Worm (Caenorhabditis elegans) whole organism, early embryonic: ENCODE results near the gene C08B6.10.

Experiments used
- B0310.2 ChIP-seq: sonication (generic microtip); optimal IDR thresholded peaks from 2 replicates; lab custom pipeline; 2016; ENCODE audit warnings: mild to moderate bottlenecking, missing genetic modification characterization, missing compliant biosample characterization
- F13C5.2 ChIP-seq: sonication (generic microtip); optimal IDR thresholded peaks from 2 replicates; lab custom pipeline; 2017; ENCODE audit warnings: mild to moderate bottlenecking, missing genetic modification characterization, inconsistent platforms, missing compliant biosample characterization
- aly-1 ChIP-seq: sonication (generic microtip); optimal IDR thresholded peaks from 2 replicates; lab custom pipeline; 2016; ENCODE audit warnings: missing genetic modification characterization, missing compliant biosample characterization
- ama-1 ChIP-seq: fragments of 150-350 bp; optimal IDR thresholded peaks from 2 replicates; lab custom pipeline; 2014
- ceh-13 ChIP-seq: fragments of 200-800 bp; sonication (Bioruptor generic); optimal IDR thresholded peaks from 2 replicates; lab custom pipeline; 2018; ENCODE audit warnings: mild to moderate bottlenecking, missing genetic modification characterization, missing compliant biosample characterization
- ceh-36 ChIP-seq: sonication (generic microtip); optimal IDR thresholded peaks from 2 replicates; lab custom pipeline; 2016; ENCODE audit warnings: missing genetic modification characterization, inconsistent platforms, missing compliant biosample characterization
- ets-7 ChIP-seq: sonication (generic microtip); optimal IDR thresholded peaks from 2 replicates; lab custom pipeline; 2016; ENCODE audit warnings: missing genotype, missing genetic modification characterization, missing compliant biosample characterization
- flt-1 ChIP-seq: fragments of 200-800 bp; sonication (Bioruptor generic); IDR thresholded peaks from 2 replicates; pipeline ENCODE4 v1.3.6; 2022; ENCODE audit warnings: missing genetic modification characterization, missing compliant biosample characterization
- hmbx-1 ChIP-seq: sonication (generic microtip); optimal IDR thresholded peaks from 2 replicates; lab custom pipeline; 2016; ENCODE audit warnings: mild to moderate bottlenecking, missing genetic modification characterization, missing compliant biosample characterization
- hmg-4 ChIP-seq: fragments of 200-800 bp; sonication (Bioruptor generic); optimal IDR thresholded peaks from 2 replicates; lab custom pipeline; 2018; ENCODE audit warnings: mild to moderate bottlenecking, missing genetic modification characterization, missing compliant biosample characterization
- hnd-1 ChIP-seq: sonication (generic microtip); optimal IDR thresholded peaks from 2 replicates; lab custom pipeline; 2016; ENCODE audit warnings: missing genetic modification characterization, missing compliant biosample characterization
- pes-1 ChIP-seq: fragments of 200-800 bp; sonication (Bioruptor generic); IDR thresholded peaks from 2 replicates; pipeline ENCODE4 v1.3.6; 2022; ENCODE audit warnings: missing genetic modification reagents, missing genetic modification characterization, missing compliant biosample characterization
- scrt-1 ChIP-seq: fragments of 200-800 bp; sonication (Bioruptor generic); IDR thresholded peaks from 2 replicates; pipeline ENCODE4 v1.3.6; 2022; ENCODE audit warnings: missing genetic modification characterization, missing compliant biosample characterization
- sea-1 ChIP-seq: fragments of 200-800 bp; sonication (Bioruptor generic); conservative IDR thresholded peaks from 2 replicates; pipeline ENCODE4 v1.3.6; 2022; ENCODE audit warnings: missing genetic modification characterization, missing compliant biosample characterization
- tbx-11 ChIP-seq: fragments of 200-800 bp; sonication (Bioruptor generic); IDR thresholded peaks from 2 replicates; pipeline ENCODE4 v1.3.6; 2022; ENCODE audit warnings: missing genetic modification characterization, missing compliant biosample characterization
- tbx-37 ChIP-seq: fragments of 200-800 bp; sonication (Bioruptor generic); conservative IDR thresholded peaks from 2 replicates; pipeline ENCODE4 v1.3.6; 2022; ENCODE audit warnings: missing genetic modification reagents, missing genetic modification characterization, missing compliant biosample characterization
- tra-4 ChIP-seq: sonication (generic microtip); optimal IDR thresholded peaks from 2 replicates; lab custom pipeline; 2017; ENCODE audit warnings: missing genetic modification characterization, missing compliant biosample characterization

C08B6.10 gene

ce11 chrV:10087103-10087502 is 38.2 kb upstream of the C08B6.10 start, which contains the start of gene R04B5.5:
Gene R04B5.5 (plus strand): TSS chrV:10087480.
- TF ChIP-seq tbx-37 (no peak), B0310.2 (tag; lab: Kevin White, UChicago) (no peak), ceh-36 (tag; lab: Kevin White, UChicago) (no peak), hmbx-1 (tag; lab: Kevin White, UChicago) (no peak), F13C5.2 (tag; lab: Kevin White, UChicago) (no peak), ceh-13 (GFP tag; lab: Kevin White, UChicago) (no peak), sea-1 (GFP tag; lab: Robert Waterston, UW) (no peak), aly-1 (no peak), tbx-11 (GFP tag; lab: Robert Waterston, UW) (no peak), hmg-4 (GFP tag; lab: Kevin White, UChicago) (no peak)

ce11 chrV:10090461-10090860 is 34.8 kb upstream of the C08B6.10 start, which contains the start of gene R04B5.7:
Gene R04B5.7 (minus strand): TSS chrV:10090561.
- no peak for TF ChIP-seq hmbx-1 (tag; lab: Kevin White, UChicago)
- no peak for TF ChIP-seq tbx-11 (GFP tag; lab: Robert Waterston, UW)
- no peak for TF ChIP-seq ceh-36 (tag; lab: Kevin White, UChicago)
- TF ChIP-seq tra-4 (tag; lab: Kevin White, UChicago): no peak
- TF ChIP-seq B0310.2 (tag; lab: Kevin White, UChicago): no peak
- no peak for TF ChIP-seq ets-7 (tag; lab: Kevin White, UChicago)

- no peak for TF ChIP-seq tra-4 (tag; lab: Kevin White, UChicago)
- TF ChIP-seq ceh-13 (GFP tag; lab: Kevin White, UChicago): no peak
- TF ChIP-seq hmbx-1 (tag; lab: Kevin White, UChicago): no peak
- TF ChIP-seq sea-1 (GFP tag; lab: Robert Waterston, UW): no peak
- no peak for TF ChIP-seq hmg-4 (GFP tag; lab: Kevin White, UChicago)
- no peak for TF ChIP-seq B0310.2 (tag; lab: Kevin White, UChicago)
- no peak for TF ChIP-seq flt-1
- no peak for TF ChIP-seq tbx-37
- TF ChIP-seq pes-1 (GFP tag; lab: Robert Waterston, UW): no peak
- no peak for TF ChIP-seq ceh-36 (tag; lab: Kevin White, UChicago)
- no peak for TF ChIP-seq scrt-1 (GFP tag; lab: Robert Waterston, UW)
- no peak for TF ChIP-seq hnd-1 (tag; lab: Kevin White, UChicago)
- no peak for TF ChIP-seq tbx-11 (GFP tag; lab: Robert Waterston, UW)
- TF ChIP-seq aly-1: no peak
- TF ChIP-seq F13C5.2 (tag; lab: Kevin White, UChicago): no peak
- no peak for TF ChIP-seq ets-7 (tag; lab: Kevin White, UChicago)
Observed at ce11 chrV:10091152-10091551, 34.1 kb upstream of the C08B6.10 start, which contains the start of gene R04B5.11. Gene R04B5.11 (minus strand): TSS chrV:10091252.

ce11 chrV:10094374-10094773 is 30.9 kb upstream of the C08B6.10 start, which contains the start of gene srd-49:
Gene srd-49 (plus strand): TSS chrV:10094674.
- no peak for TF ChIP-seq tra-4 (tag; lab: Kevin White, UChicago)
- no peak for TF ChIP-seq ama-1 (lab: Kevin White, UChicago)
- no peak for TF ChIP-seq tbx-37
- no peak for TF ChIP-seq tbx-11 (GFP tag; lab: Robert Waterston, UW)
- TF ChIP-seq ceh-13 (GFP tag; lab: Kevin White, UChicago): no peak

ce11 chrV:10096932-10097331 is 28.4 kb upstream of the C08B6.10 start:
- TF ChIP-seq sea-1 (GFP tag; lab: Robert Waterston, UW) (no peak), ets-7 (tag; lab: Kevin White, UChicago) (no peak), hmbx-1 (tag; lab: Kevin White, UChicago) (no peak), ceh-36 (tag; lab: Kevin White, UChicago) (no peak), pes-1 (GFP tag; lab: Robert Waterston, UW) (no peak), ama-1 (lab: Kevin White, UChicago) (no peak), hmg-4 (GFP tag; lab: Kevin White, UChicago) (no peak), tbx-11 (GFP tag; lab: Robert Waterston, UW) (no peak), tra-4 (tag; lab: Kevin White, UChicago) (no peak), F13C5.2 (tag; lab: Kevin White, UChicago) (no peak), ceh-13 (GFP tag; lab: Kevin White, UChicago) (no peak), flt-1 (no peak), scrt-1 (GFP tag; lab: Robert Waterston, UW) (no peak), aly-1 (no peak), tbx-37 (no peak), B0310.2 (tag; lab: Kevin White, UChicago) (no peak), hnd-1 (tag; lab: Kevin White, UChicago) (no peak)

ce11 chrV:10098429-10098828 is 26.9 kb upstream of the C08B6.10 start, which contains the start of gene ugt-47:
Gene ugt-47 (minus strand): TSS chrV:10098597.
- TF ChIP-seq tbx-37 (no peak), flt-1 (no peak), aly-1 (no peak), hmbx-1 (tag; lab: Kevin White, UChicago) (no peak), F13C5.2 (tag; lab: Kevin White, UChicago) (no peak), pes-1 (GFP tag; lab: Robert Waterston, UW) (no peak), ets-7 (tag; lab: Kevin White, UChicago) (no peak), hnd-1 (tag; lab: Kevin White, UChicago) (no peak), ceh-13 (GFP tag; lab: Kevin White, UChicago) (no peak), ama-1 (lab: Kevin White, UChicago) (no peak), tbx-11 (GFP tag; lab: Robert Waterston, UW) (no peak), tra-4 (tag; lab: Kevin White, UChicago) (no peak)

ce11 chrV:10101916-10102315 is 23.4 kb upstream of the C08B6.10 start, which contains the start of gene C08B6.14:
Gene C08B6.14 (minus strand): TSS chrV:10102016.
- TF ChIP-seq ets-7 (tag; lab: Kevin White, UChicago) (no peak), sea-1 (GFP tag; lab: Robert Waterston, UW) (no peak), ceh-36 (tag; lab: Kevin White, UChicago) (no peak)
